Fruit fly (Drosophila melanogaster): Measurements from ENCODE around the gene CG12065.

dm6 chrX:8534734-8535133 lies 39.4 kb upstream of the CG12065 start:
- TF ChIP-seq CG1620 (GFP tag; optimal IDR thresholded peaks at IDR 0.05): no peak
- no peak for TF ChIP-seq CG12768 (GFP tag; optimal IDR thresholded peaks at IDR 0.05)
- TF ChIP-seq CG7045 (GFP tag; optimal IDR thresholded peaks at IDR 0.05): no peak

Data from whole organism, adult.